Worm (Caenorhabditis elegans): ENCODE results near the gene C16C4.1.

ce11 chrII:1899934-1900333, 5.9 kb downstream of the C16C4.1 start, which contains the start of gene math-24:
- no peak for TF ChIP-seq fos-1 (tag; optimal IDR thresholded peaks at IDR 0.05)
- no peak for TF ChIP-seq unc-98 (GFP tag; IDR thresholded peaks at IDR 0.05)
- TF ChIP-seq pqm-1 (tag; optimal IDR thresholded peaks at IDR 0.05): no peak
- no peak for TF ChIP-seq unc-62 (GFP tag; optimal IDR thresholded peaks at IDR 0.05)

Measured in whole organism, L1 larva.